Worm (Caenorhabditis elegans) whole organism, L4 larva: ENCODE data around the gene F48E8.3.

ENCODE experiments used
- D1046.2 ChIP-seq: fragments of 200-800 bp; sonication (Bioruptor generic); IDR thresholded peaks from 2 replicates; pipeline ENCODE4 v1.3.6; 2022; ENCODE audit warnings: missing genetic modification characterization, missing compliant biosample characterization
- F10B5.3 ChIP-seq: sonication (generic microtip); optimal IDR thresholded peaks from 2 replicates; lab custom pipeline; 2016; ENCODE audit warnings: mild to moderate bottlenecking, missing genetic modification characterization, missing compliant biosample characterization
- F26F4.8 ChIP-seq: fragments of 200-800 bp; sonication (Bioruptor generic); conservative IDR thresholded peaks from 2 replicates; pipeline ENCODE4 v1.3.6; 2022; ENCODE audit warnings: missing genetic modification characterization, missing compliant biosample characterization
- F37D6.2 ChIP-seq: sonication (generic microtip); optimal IDR thresholded peaks from 2 replicates; lab custom pipeline; 2016; ENCODE audit warnings: mild to moderate bottlenecking, missing genetic modification characterization, missing compliant biosample characterization
- F49E8.2 ChIP-seq: sonication (generic microtip); optimal IDR thresholded peaks from 2 replicates; lab custom pipeline; 2016; ENCODE audit warnings: missing compliant biosample characterization, mild to moderate bottlenecking, missing genetic modification characterization, borderline replicate concordance
- T20F7.1 ChIP-seq: fragments of 200-800 bp; sonication (Bioruptor generic); optimal IDR thresholded peaks from 2 replicates; lab custom pipeline; 2018; ENCODE audit warnings: mild to moderate bottlenecking, missing genetic modification characterization, missing compliant biosample characterization
- Y48G9A.11 ChIP-seq: fragments of 200-800 bp; sonication (Bioruptor generic); IDR thresholded peaks from 2 replicates; pipeline ENCODE4 v1.3.6; 2022; ENCODE audit warnings: missing genetic modification reagents, missing genetic modification characterization, missing compliant biosample characterization
- Y5F2A.4 ChIP-seq: fragments of 200-800 bp; sonication (Bioruptor generic); optimal IDR thresholded peaks from 2 replicates; lab custom pipeline; 2018; ENCODE audit warnings: mild to moderate bottlenecking, missing genetic modification characterization, missing compliant biosample characterization
- ZK546.5 ChIP-seq, 2 experiments: sonication (generic microtip); optimal IDR thresholded peaks; 2 replicates each; lab custom pipeline; 2017; ENCODE audit warnings: missing biosample characterization in 2 of 2, missing genetic modification characterization in 2 of 2
- aha-1 ChIP-seq: fragments of 150-350 bp; peaks from one replicate; lab custom pipeline; 2014; ENCODE audit warnings: missing biosample characterization, missing genetic modification characterization
- arid-1 ChIP-seq: fragments of 200-800 bp; sonication (Bioruptor generic); conservative IDR thresholded peaks from 2 replicates; pipeline ENCODE4 v1.3.6; 2022; ENCODE audit warnings: missing genetic modification reagents, missing genetic modification characterization, missing compliant biosample characterization
- attf-4 ChIP-seq: sonication (generic microtip); optimal IDR thresholded peaks from 3 replicates; lab custom pipeline; 2017; ENCODE audit warnings: missing biosample characterization, missing genetic modification characterization
- ceh-20 ChIP-seq: fragments of 200-800 bp; sonication (Bioruptor generic); IDR thresholded peaks from 2 replicates; pipeline ENCODE4 v1.3.6; 2022; ENCODE audit warnings: missing genetic modification reagents, missing genetic modification characterization, missing compliant biosample characterization
- ceh-32 ChIP-seq: sonication (generic microtip); optimal IDR thresholded peaks from 2 replicates; lab custom pipeline; 2016; ENCODE audit warnings: mild to moderate bottlenecking, missing genetic modification characterization, missing compliant biosample characterization; ENCODE audit not compliant: poor library complexity
- ceh-44 ChIP-seq: fragments of 200-800 bp; sonication (Bioruptor generic); IDR thresholded peaks from 2 replicates; pipeline ENCODE4 v1.3.6; 2022; ENCODE audit warnings: missing genetic modification reagents, missing genetic modification characterization, missing compliant biosample characterization
- ceh-82 ChIP-seq: sonication (generic microtip); optimal IDR thresholded peaks from 2 replicates; lab custom pipeline; 2017; ENCODE audit warnings: missing biosample characterization, missing genetic modification characterization
- ces-1 ChIP-seq: fragments of 150-350 bp; sonication (generic microtip); optimal IDR thresholded peaks from 4 replicates; lab custom pipeline; 2014; ENCODE audit warnings: missing biosample characterization, missing genetic modification reagents, missing genetic modification characterization
- cey-2 ChIP-seq: sonication (generic microtip); optimal IDR thresholded peaks from 3 replicates; lab custom pipeline; 2017; ENCODE audit warnings: missing genetic modification characterization, mild to moderate bottlenecking, missing compliant biosample characterization, antibody characterized with exemption, borderline replicate concordance; ENCODE audit not compliant: insufficient read depth
- daf-19 ChIP-seq: fragments of 200-800 bp; sonication (Bioruptor generic); conservative IDR thresholded peaks from 2 replicates; pipeline ENCODE4 v1.3.6; 2022; ENCODE audit warnings: missing genetic modification characterization, missing compliant biosample characterization
- daf-8 ChIP-seq: fragments of 200-800 bp; sonication (Bioruptor generic); IDR thresholded peaks from 2 replicates; pipeline ENCODE4 v1.3.6; 2022; ENCODE audit warnings: missing genetic modification characterization, missing compliant biosample characterization
- dmd-6 ChIP-seq: fragments of 200-800 bp; sonication (Bioruptor generic); IDR thresholded peaks from 2 replicates; pipeline ENCODE4 v1.3.6; 2022; ENCODE audit warnings: missing genetic modification reagents, missing genetic modification characterization, missing compliant biosample characterization
- dmd-9 ChIP-seq: fragments of 200-800 bp; sonication (Bioruptor generic); IDR thresholded peaks from 2 replicates; pipeline ENCODE4 v1.3.6; 2022; ENCODE audit warnings: missing genetic modification reagents, missing genetic modification characterization, missing compliant biosample characterization
- dpl-1 ChIP-seq: fragments of 150-350 bp; optimal IDR thresholded peaks from 2 replicates; lab custom pipeline; 2014; ENCODE audit warnings: missing biosample characterization, missing genetic modification reagents, missing genetic modification characterization
- dve-1 ChIP-seq: sonication (generic microtip); optimal IDR thresholded peaks from 2 replicates; lab custom pipeline; 2017; ENCODE audit warnings: antibody characterized with exemption, mild to moderate bottlenecking, missing genetic modification characterization, missing compliant biosample characterization; ENCODE audit not compliant: insufficient read depth
- gei-8 ChIP-seq: fragments of 200-800 bp; sonication (Bioruptor generic); optimal IDR thresholded peaks from 2 replicates; lab custom pipeline; 2018; ENCODE audit warnings: mild to moderate bottlenecking, missing genetic modification characterization, missing compliant biosample characterization
- hif-1 ChIP-seq, 2 experiments: sonication (generic microtip); optimal IDR thresholded peaks; 2 replicates each; lab custom pipeline; 2016 to 2017; ENCODE audit warnings: missing compliant biosample characterization in 2 of 2, missing genetic modification characterization in 2 of 2, missing genetic modification reagents in 2 of 2, missing genotype in 2 of 2, mild to moderate bottlenecking in 1 of 2
- hlh-11 ChIP-seq: fragments of 200-800 bp; sonication (Bioruptor generic); optimal IDR thresholded peaks from 2 replicates; lab custom pipeline; 2018; ENCODE audit warnings: mild to moderate bottlenecking, missing genetic modification characterization, missing compliant biosample characterization
- hmg-1.1 ChIP-seq: fragments of 200-800 bp; sonication (Bioruptor generic); IDR thresholded peaks from 2 replicates; pipeline ENCODE4 v1.3.6; 2022; ENCODE audit warnings: missing genetic modification reagents, missing genetic modification characterization, missing compliant biosample characterization
- jun-1 ChIP-seq: fragments of 150-350 bp; optimal IDR thresholded peaks from 2 replicates; lab custom pipeline; 2014; ENCODE audit warnings: missing biosample characterization, missing genetic modification reagents, missing genetic modification characterization
- lin-15B ChIP-seq: fragments of 150-350 bp; sonication (generic microtip); optimal IDR thresholded peaks from 3 replicates; lab custom pipeline; 2014; ENCODE audit warnings: missing biosample characterization, missing genetic modification characterization
- lin-29 ChIP-seq: fragments of 200-800 bp; sonication (Bioruptor generic); IDR thresholded peaks from 2 replicates; pipeline ENCODE4 v1.3.6; 2022; ENCODE audit warnings: missing genetic modification reagents, missing genetic modification characterization, missing compliant biosample characterization
- lin-38 ChIP-seq: fragments of 200-800 bp; sonication (Bioruptor generic); IDR thresholded peaks from 2 replicates; pipeline ENCODE4 v1.3.6; 2022; ENCODE audit warnings: missing genetic modification reagents, missing genetic modification characterization, missing compliant biosample characterization
- lsy-2 ChIP-seq, 2 experiments: fragments of 150-350 bp in 1 of 2; sonication (generic microtip) in 1 of 2; optimal IDR thresholded peaks; 2 replicates each; lab custom pipeline; 2014 to 2017; ENCODE audit warnings: missing biosample characterization in 2 of 2, missing genetic modification characterization in 2 of 2
- mes-2 ChIP-seq: sonication (generic microtip); optimal IDR thresholded peaks from 2 replicates; lab custom pipeline; 2016; ENCODE audit warnings: missing genotype, mild to moderate bottlenecking, missing genetic modification characterization, missing compliant biosample characterization; ENCODE audit not compliant: poor library complexity, severe bottlenecking
- mxl-2 ChIP-seq: fragments of 200-800 bp; sonication (Bioruptor generic); conservative IDR thresholded peaks from 2 replicates; pipeline ENCODE4 v1.3.6; 2022; ENCODE audit warnings: missing genetic modification reagents, missing genetic modification characterization, missing compliant biosample characterization
- mxl-3 ChIP-seq: fragments of 200-800 bp; sonication (Bioruptor generic); optimal IDR thresholded peaks from 2 replicates; lab custom pipeline; 2018; ENCODE audit warnings: mild to moderate bottlenecking, missing genetic modification characterization, missing compliant biosample characterization
- nhr-10 ChIP-seq: fragments of 150-350 bp; optimal IDR thresholded peaks from 2 replicates; lab custom pipeline; 2014; ENCODE audit warnings: missing biosample characterization, missing genetic modification characterization
- nhr-102 ChIP-seq: sonication (generic microtip); optimal IDR thresholded peaks from 2 replicates; lab custom pipeline; 2016; ENCODE audit warnings: mild to moderate bottlenecking, missing genetic modification characterization, moderate library complexity, missing compliant biosample characterization
- nhr-11 ChIP-seq: fragments of 150-350 bp; optimal IDR thresholded peaks from 2 replicates; lab custom pipeline; 2014; ENCODE audit warnings: missing biosample characterization, missing genetic modification characterization
- nhr-237 ChIP-seq: sonication (generic microtip); optimal IDR thresholded peaks from 2 replicates; lab custom pipeline; 2017; ENCODE audit warnings: missing biosample characterization, missing genetic modification characterization
- nhr-25 ChIP-seq: sonication (generic microtip); optimal IDR thresholded peaks from 2 replicates; lab custom pipeline; 2017; ENCODE audit warnings: missing genetic modification characterization, mild to moderate bottlenecking, missing compliant biosample characterization, antibody characterized with exemption, moderate library complexity, borderline replicate concordance; ENCODE audit not compliant: insufficient read depth
- nhr-41 ChIP-seq: fragments of 200-800 bp; sonication (Bioruptor generic); IDR thresholded peaks from 2 replicates; pipeline ENCODE4 v1.3.6; 2022; ENCODE audit warnings: missing genetic modification reagents, missing genetic modification characterization, missing compliant biosample characterization
- nhr-6 ChIP-seq: fragments of 150-350 bp; optimal IDR thresholded peaks from 2 replicates; lab custom pipeline; 2014; ENCODE audit warnings: missing biosample characterization, missing genetic modification characterization
- nhr-77 ChIP-seq: fragments of 150-350 bp; optimal IDR thresholded peaks from 2 replicates; lab custom pipeline; 2014; ENCODE audit warnings: missing biosample characterization, missing genetic modification characterization
- php-3 ChIP-seq: fragments of 200-800 bp; sonication (Bioruptor generic); IDR thresholded peaks from 2 replicates; pipeline ENCODE4 v1.3.6; 2022; ENCODE audit warnings: missing genetic modification reagents, missing genetic modification characterization, missing compliant biosample characterization
- saeg-2 ChIP-seq: fragments of 200-800 bp; sonication (Bioruptor generic); IDR thresholded peaks from 2 replicates; pipeline ENCODE4 v1.3.6; 2022; ENCODE audit warnings: missing genetic modification reagents, missing genetic modification characterization, missing compliant biosample characterization
- skn-1 ChIP-seq: fragments of 150-350 bp; optimal IDR thresholded peaks from 2 replicates; lab custom pipeline; 2014; ENCODE audit warnings: missing biosample characterization, missing genetic modification characterization
- snpc-4 ChIP-seq: fragments of 150-350 bp; optimal IDR thresholded peaks from 2 replicates; lab custom pipeline; 2014; ENCODE audit warnings: missing biosample characterization, missing genetic modification characterization
- tra-1 ChIP-seq: fragments of 200-800 bp; sonication (Bioruptor generic); IDR thresholded peaks from 2 replicates; pipeline ENCODE4 v1.3.6; 2022; ENCODE audit warnings: missing genetic modification reagents, missing genetic modification characterization, missing compliant biosample characterization
- zip-2 ChIP-seq: fragments of 150-350 bp; optimal IDR thresholded peaks from 2 replicates; lab custom pipeline; 2014; ENCODE audit warnings: missing biosample characterization, missing genetic modification characterization

F48E8.3 gene

DNA sequence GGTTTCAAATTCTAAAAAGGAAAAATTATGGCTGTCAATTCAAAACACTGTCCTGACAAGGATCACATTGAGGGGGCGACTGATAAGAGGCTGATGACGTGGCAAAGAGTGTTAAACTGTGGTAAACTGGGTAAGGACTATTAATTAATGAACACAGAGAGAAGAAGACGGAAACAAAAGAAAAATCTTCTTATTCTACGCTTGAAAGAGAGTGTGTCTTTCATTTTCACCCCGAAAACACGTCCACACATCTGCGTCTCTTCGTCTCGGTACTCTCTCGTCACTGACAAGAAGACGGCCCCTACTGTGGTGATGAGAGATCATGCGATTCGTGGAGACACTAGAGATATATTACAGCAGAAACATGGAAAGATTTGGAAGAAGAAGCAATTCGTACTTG, 39.8 kb upstream of the F48E8.3 start (continued):
- TF ChIP-seq ZK546.5 (tag; optimal IDR thresholded peaks at IDR 0.05; lab: Kevin White, UChicago) (no peak), ceh-32 (no peak), nhr-237 (tag; lab: Kevin White, UChicago) (no peak), F37D6.2 (tag; lab: Kevin White, UChicago) (no peak), arid-1 (GFP tag; lab: Robert Waterston, UW) (no peak), zip-2 (tag; lab: Kevin White, UChicago) (no peak), nhr-10 (tag; lab: Kevin White, UChicago) (no peak), dmd-6 (GFP tag; lab: Robert Waterston, UW) (peak; percentile 71), php-3 (GFP tag; lab: Robert Waterston, UW) (no peak), ces-1 (GFP tag; lab: Kevin White, UChicago) (no peak), daf-8 (no peak), hif-1 (tag; optimal IDR thresholded peaks at IDR 0.05; lab: Kevin White, UChicago) (peak in 1 of 2 experiments; percentile 18), jun-1 (tag; lab: Kevin White, UChicago) (no peak), Y48G9A.11 (no peak), ceh-82 (tag; lab: Kevin White, UChicago) (no peak), lin-38 (peak; percentile 33; the same call in 1 of the 2 replicates), nhr-41 (no peak; the same call in 1 of the 2 replicates), dpl-1 (no peak), dmd-9 (GFP tag; lab: Robert Waterston, UW) (no peak), lsy-2 (tag; optimal IDR thresholded peaks at IDR 0.05; lab: Kevin White, UChicago) (peak in 1 of 2 experiments; percentile 18), ceh-20 (no peak), nhr-102 (tag; lab: Kevin White, UChicago) (no peak), nhr-25 (tag; lab: Kevin White, UChicago) (no peak), saeg-2 (no peak), mes-2 (tag; lab: Kevin White, UChicago) (peak; percentile 24), tra-1 (GFP tag; lab: Robert Waterston, UW) (no peak), mxl-2 (GFP tag; lab: Robert Waterston, UW) (no peak), daf-19 (GFP tag; lab: Robert Waterston, UW) (no peak), snpc-4 (no peak), nhr-6 (tag; lab: Kevin White, UChicago) (no peak), mxl-3 (GFP tag; lab: Kevin White, UChicago) (peak; percentile 61), gei-8 (no peak), lin-29 (GFP tag; lab: Robert Waterston, UW) (no peak), F10B5.3 (no peak), Y5F2A.4 (GFP tag; lab: Kevin White, UChicago) (no peak), F49E8.2 (no peak), ceh-44 (GFP tag; lab: Robert Waterston, UW) (no peak), nhr-77 (tag; lab: Kevin White, UChicago) (no peak)

DNA sequence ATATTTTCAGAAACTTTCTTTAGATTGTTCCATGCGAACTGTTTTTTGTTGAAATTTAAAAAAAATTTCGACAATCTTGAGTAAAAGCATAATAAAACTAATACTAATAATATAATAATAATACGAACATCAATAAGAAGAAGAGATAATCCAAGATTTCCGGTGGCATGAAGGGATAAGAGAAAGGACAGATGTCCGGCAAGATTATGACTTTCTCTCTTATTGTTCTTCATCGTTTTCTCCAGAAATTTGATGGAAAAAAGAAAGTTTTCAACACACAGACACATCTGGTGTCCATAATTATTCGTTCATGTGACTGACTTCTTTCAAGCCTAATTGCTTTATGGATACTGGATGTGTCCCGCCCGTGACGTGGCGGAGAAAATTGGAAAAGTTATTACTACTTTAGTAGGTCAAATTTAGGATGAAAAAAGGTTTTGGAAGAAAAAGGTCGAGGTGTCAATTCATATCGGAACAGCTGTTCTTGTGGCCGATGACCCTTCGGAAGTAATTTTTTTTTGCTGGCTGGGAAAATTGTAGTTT, 38.5 kb upstream of the F48E8.3 start:
- TF ChIP-seq snpc-4, result no peak
- TF ChIP-seq ceh-82 (tag; lab: Kevin White, UChicago), result no peak
- TF ChIP-seq mxl-2 (GFP tag; lab: Robert Waterston, UW), result no peak
- no peak for TF ChIP-seq attf-4 (tag; lab: Kevin White, UChicago)
- TF ChIP-seq cey-2 (tag; lab: Kevin White, UChicago), result no peak
- TF ChIP-seq dve-1 (tag; lab: Kevin White, UChicago), result no peak
- 0 out of 2 replicates have a peak, but pooled peaks have one; percentile 7 for TF ChIP-seq hmg-1.1 (GFP tag; lab: Robert Waterston, UW)
- no peak for TF ChIP-seq D1046.2 (GFP tag; lab: Robert Waterston, UW)
- TF ChIP-seq nhr-11 (tag; lab: Kevin White, UChicago), result no peak
- peak; percentile 2 for TF ChIP-seq hlh-11 (tag; lab: Kevin White, UChicago)
- no peak for TF ChIP-seq skn-1 (tag; lab: Kevin White, UChicago)
- TF ChIP-seq aha-1 (tag; lab: Kevin White, UChicago), result no peak
- TF ChIP-seq nhr-25 (tag; lab: Kevin White, UChicago), result no peak
- no peak for TF ChIP-seq F26F4.8 (GFP tag; lab: Robert Waterston, UW)
- TF ChIP-seq lin-15B (tag; lab: Kevin White, UChicago), result no peak
- TF ChIP-seq T20F7.1 (GFP tag; lab: Kevin White, UChicago), result no peak
